Fruit fly (Drosophila melanogaster) whole organism, embryonic: ENCODE measurements around the gene sowi.

Experiments used
- C15 ChIP-seq: fragments of 200-800 bp; sonication (Bioruptor generic); IDR thresholded peaks from 3 replicates; pipeline ENCODE4 v1.3.6; 2022; ENCODE audit warnings: missing biosample characterization, missing genetic modification characterization
- CG13424 ChIP-seq: fragments of 200-800 bp; sonication (Bioruptor generic); optimal IDR thresholded peaks from 2 replicates; lab custom pipeline; 2019; ENCODE audit warnings: missing biosample characterization, mild to moderate bottlenecking, missing genetic modification characterization, moderate library complexity
- CG14667 ChIP-seq: fragments of 200-800 bp; sonication (Bioruptor generic); IDR thresholded peaks from 2 replicates; pipeline ENCODE4 v1.3.6; 2022; ENCODE audit warnings: missing biosample characterization, missing genetic modification characterization
- CG17328 ChIP-seq: fragments of 200-800 bp; sonication (Bioruptor generic); IDR thresholded peaks from 2 replicates; pipeline ENCODE4 v1.3.6; 2022; ENCODE audit warnings: missing biosample characterization, missing genetic modification characterization
- CG17568 ChIP-seq: fragments of 200-800 bp; sonication (Bioruptor generic); optimal IDR thresholded peaks from 2 replicates; lab custom pipeline; 2018; ENCODE audit warnings: missing biosample characterization, mild to moderate bottlenecking, missing genetic modification characterization, moderate library complexity
- CG2712 ChIP-seq: fragments of 200-800 bp; optimal IDR thresholded peaks from 3 replicates; lab custom pipeline; 2019; ENCODE audit warnings: missing biosample characterization, mild to moderate bottlenecking, missing genetic modification characterization, moderate library complexity
- CG30020 ChIP-seq: fragments of 200-800 bp; optimal IDR thresholded peaks from 2 replicates; lab custom pipeline; 2019; ENCODE audit warnings: missing biosample characterization, mild to moderate bottlenecking, missing genetic modification characterization, moderate library complexity
- CG31388 ChIP-seq: fragments of 200-800 bp; sonication (Bioruptor generic); optimal IDR thresholded peaks from 2 replicates; lab custom pipeline; 2016; ENCODE audit warnings: missing biosample characterization, missing genetic modification characterization
- CG3281 ChIP-seq: fragments of 200-800 bp; sonication (Bioruptor generic); optimal IDR thresholded peaks from 3 replicates; lab custom pipeline; 2017; ENCODE audit warnings: missing biosample characterization, mild to moderate bottlenecking, missing genetic modification characterization
- CG3407 ChIP-seq: fragments of 200-800 bp; sonication (Bioruptor generic); optimal IDR thresholded peaks from 2 replicates; lab custom pipeline; 2018; ENCODE audit warnings: missing biosample characterization, mild to moderate bottlenecking, missing genetic modification characterization
- CG3726 ChIP-seq: fragments of 200-800 bp; sonication (Bioruptor generic); IDR thresholded peaks from 3 replicates; pipeline ENCODE4, ENCODE4 v1.3.6; 2022; ENCODE audit warnings: missing biosample characterization, missing genetic modification characterization
- CG4404 ChIP-seq: fragments of 200-800 bp; sonication (Bioruptor generic); IDR thresholded peaks from 2 replicates; pipeline ENCODE4 v1.3.6; 2022; ENCODE audit warnings: missing biosample characterization, missing genetic modification characterization
- CG7556 ChIP-seq: fragments of 200-800 bp; sonication (Bioruptor generic); optimal IDR thresholded peaks from 2 replicates; lab custom pipeline; 2017; ENCODE audit warnings: missing biosample characterization, mild to moderate bottlenecking, missing genetic modification characterization
- CG7745 ChIP-seq: fragments of 200-800 bp; sonication (Bioruptor generic); optimal IDR thresholded peaks from 2 replicates; lab custom pipeline; 2018; ENCODE audit warnings: missing biosample characterization, mild to moderate bottlenecking, missing genetic modification characterization, moderate library complexity
- CG7963 ChIP-seq: fragments of 200-800 bp; sonication (Bioruptor generic); IDR thresholded peaks from 3 replicates; pipeline ENCODE4 v1.3.6; 2022; ENCODE audit warnings: missing biosample characterization, missing genetic modification characterization; ENCODE audit not compliant: partially characterized antibody
- CG8290 ChIP-seq, 3 experiments: fragments of 200-800 bp; sonication (Bioruptor generic); optimal IDR thresholded peaks; 2 replicates each; lab custom pipeline; 2016 to 2019; ENCODE audit warnings: missing biosample characterization in 3 of 3, missing genetic modification characterization in 3 of 3, mild to moderate bottlenecking in 2 of 3, moderate library complexity in 1 of 3
- CG8924 ChIP-seq: fragments of 200-800 bp; optimal IDR thresholded peaks from 3 replicates; lab custom pipeline; 2019; ENCODE audit warnings: missing biosample characterization, mild to moderate bottlenecking, missing genetic modification characterization, moderate library complexity
- CTCF ChIP-seq: fragments of 200-800 bp; sonication (Bioruptor generic); optimal IDR thresholded peaks from 2 replicates; lab custom pipeline; 2017; ENCODE audit warnings: missing biosample characterization, mild to moderate bottlenecking, missing genetic modification characterization, moderate library complexity
- Dbx ChIP-seq: fragments of 200-800 bp; sonication (Bioruptor generic); IDR thresholded peaks from 3 replicates; pipeline ENCODE4 v1.3.6; 2022; ENCODE audit warnings: missing biosample characterization, missing genetic modification characterization
- Deaf1 ChIP-seq: fragments of 200-800 bp; optimal IDR thresholded peaks from 3 replicates; lab custom pipeline; 2019; ENCODE audit warnings: missing biosample characterization, mild to moderate bottlenecking, missing genetic modification characterization, moderate library complexity
- Eip74EF ChIP-seq, 2 experiments: fragments of 200-800 bp in 1 of 2; fragments of >200 bp in 1 of 2; sonication (Bioruptor generic) in 1 of 2; optimal IDR thresholded peaks; 2 replicates each; lab custom pipeline; 2017 to 2019; ENCODE audit warnings: missing biosample characterization in 2 of 2, missing genetic modification characterization in 2 of 2, mild to moderate bottlenecking in 1 of 2, moderate library complexity in 1 of 2
- GATAe ChIP-seq: fragments of 200-800 bp; sonication (Bioruptor generic); conservative IDR thresholded peaks from 2 replicates; pipeline ENCODE4 v1.3.6; 2022; ENCODE audit warnings: missing biosample characterization, missing genetic modification characterization
- Gug ChIP-seq: fragments of 200-800 bp; sonication (Bioruptor generic); IDR thresholded peaks from 4 replicates; pipeline ENCODE4 v1.3.6; 2022; ENCODE audit warnings: missing biosample characterization, missing genetic modification characterization
- HLHmδ ChIP-seq: fragments of 200-800 bp; sonication (Bioruptor generic); optimal IDR thresholded peaks from 2 replicates; lab custom pipeline; 2018; ENCODE audit warnings: missing biosample characterization, mild to moderate bottlenecking, missing genetic modification characterization, moderate library complexity
- Hand ChIP-seq: fragments of 200-800 bp; sonication (Bioruptor generic); optimal IDR thresholded peaks from 2 replicates; lab custom pipeline; 2017; ENCODE audit warnings: mild to moderate bottlenecking, missing biosample characterization, missing genetic modification reagents, missing genetic modification characterization
- Myb ChIP-seq: fragments of 200-800 bp; sonication (Bioruptor generic); optimal IDR thresholded peaks from 2 replicates; lab custom pipeline; 2016; ENCODE audit warnings: missing biosample characterization, missing genetic modification characterization
- Neu2 ChIP-seq: fragments of 200-800 bp; sonication (Bioruptor generic); optimal IDR thresholded peaks from 3 replicates; lab custom pipeline; 2016; ENCODE audit warnings: missing biosample characterization, missing genetic modification characterization, borderline replicate concordance
- Nf-YC ChIP-seq: fragments of 200-800 bp; optimal IDR thresholded peaks from 3 replicates; lab custom pipeline; 2019; ENCODE audit warnings: missing biosample characterization, mild to moderate bottlenecking, missing genetic modification characterization, moderate library complexity
- NfI ChIP-seq: fragments of 200-800 bp; sonication (Bioruptor generic); optimal IDR thresholded peaks from 3 replicates; lab custom pipeline; 2018; ENCODE audit warnings: missing biosample characterization, mild to moderate bottlenecking, missing genetic modification characterization, moderate library complexity
- Optix ChIP-seq: fragments of 200-800 bp; sonication (Bioruptor generic); IDR thresholded peaks from 3 replicates; pipeline ENCODE4 v1.3.6; 2022; ENCODE audit warnings: missing biosample characterization, missing genetic modification characterization
- Side ChIP-seq: fragments of 200-800 bp; sonication (Bioruptor generic); optimal IDR thresholded peaks from 2 replicates; lab custom pipeline; 2016; ENCODE audit warnings: missing biosample characterization, missing genetic modification characterization
- Sox100B ChIP-seq: fragments of 200-800 bp; sonication (Bioruptor generic); optimal IDR thresholded peaks from 3 replicates; lab custom pipeline; 2018; ENCODE audit warnings: missing biosample characterization, mild to moderate bottlenecking, missing genetic modification characterization
- ara ChIP-seq: fragments of 200-800 bp; sonication (Bioruptor generic); IDR thresholded peaks from 2 replicates; pipeline ENCODE4 v1.3.6; 2022; ENCODE audit warnings: missing biosample characterization, missing genetic modification characterization
- ash1 ChIP-seq: fragments of 200-800 bp; sonication (Bioruptor generic); optimal IDR thresholded peaks from 2 replicates; lab custom pipeline; 2018; ENCODE audit warnings: missing biosample characterization, mild to moderate bottlenecking, missing genetic modification characterization
- cwo ChIP-seq: fragments of 200-800 bp; sonication (Bioruptor generic); optimal IDR thresholded peaks from 3 replicates; lab custom pipeline; 2017; ENCODE audit warnings: missing biosample characterization, missing genetic modification characterization, mild to moderate bottlenecking, moderate library complexity, missing genetic modification reagents
- dan ChIP-seq: fragments of 200-800 bp; sonication (Bioruptor generic); IDR thresholded peaks from 2 replicates; pipeline ENCODE4 v1.3.6; 2022; ENCODE audit warnings: missing biosample characterization, missing genetic modification characterization
- gfzf ChIP-seq: fragments of 200-800 bp; sonication (Bioruptor generic); optimal IDR thresholded peaks from 2 replicates; lab custom pipeline; 2016; ENCODE audit warnings: missing biosample characterization, mild to moderate bottlenecking, missing genetic modification characterization, moderate library complexity
- gsb-n ChIP-seq: fragments of 200-800 bp; sonication (Bioruptor generic); optimal IDR thresholded peaks from 3 replicates; lab custom pipeline; 2018; ENCODE audit warnings: missing biosample characterization, mild to moderate bottlenecking, missing genetic modification characterization
- lab ChIP-seq: fragments of 200-800 bp; sonication (Bioruptor generic); optimal IDR thresholded peaks from 3 replicates; lab custom pipeline; 2017; ENCODE audit warnings: missing biosample characterization, missing genetic modification characterization, mild to moderate bottlenecking, moderate library complexity, missing genetic modification reagents
- lbe ChIP-seq: fragments of 200-800 bp; sonication (Bioruptor generic); optimal IDR thresholded peaks from 2 replicates; lab custom pipeline; 2016; ENCODE audit warnings: missing biosample characterization, mild to moderate bottlenecking, missing genetic modification characterization
- mam ChIP-seq: fragments of 200-800 bp; sonication (Bioruptor generic); optimal IDR thresholded peaks from 3 replicates; lab custom pipeline; 2016; ENCODE audit warnings: missing biosample characterization, missing genetic modification characterization
- odd ChIP-seq: fragments of 200-800 bp; sonication (Bioruptor generic); optimal IDR thresholded peaks from 2 replicates; lab custom pipeline; 2017; ENCODE audit warnings: missing biosample characterization, mild to moderate bottlenecking, missing genetic modification characterization
- row ChIP-seq: fragments of 200-800 bp; sonication (Bioruptor generic); IDR thresholded peaks from 3 replicates; pipeline ENCODE4 v1.3.6; 2022; ENCODE audit warnings: missing biosample characterization, missing genetic modification characterization
- so ChIP-seq: fragments of 200-800 bp; sonication (Bioruptor generic); IDR thresholded peaks from 3 replicates; pipeline ENCODE4 v1.3.6; 2022; ENCODE audit warnings: missing biosample characterization, missing genetic modification characterization
- tgo ChIP-seq: fragments of 200-800 bp; sonication (Bioruptor generic); IDR thresholded peaks from 3 replicates; pipeline ENCODE4 v1.3.6; 2022; ENCODE audit warnings: missing biosample characterization, missing genetic modification characterization
- tin ChIP-seq: fragments of 200-800 bp; sonication (Bioruptor generic); optimal IDR thresholded peaks from 3 replicates; lab custom pipeline; 2016; ENCODE audit warnings: missing biosample characterization, missing genetic modification characterization
- trem ChIP-seq: fragments of 200-800 bp; optimal IDR thresholded peaks from 3 replicates; lab custom pipeline; 2019; ENCODE audit warnings: missing biosample characterization, mild to moderate bottlenecking, missing genetic modification characterization, moderate library complexity
- unc-4 ChIP-seq: fragments of 200-800 bp; sonication (Bioruptor generic); IDR thresholded peaks from 2 replicates; pipeline ENCODE4 v1.3.6; 2022; ENCODE audit warnings: missing biosample characterization, missing genetic modification characterization; ENCODE audit not compliant: partially characterized antibody

The sowi gene

dm6 chr3R:6662613-6663288 lies 35.1 kb upstream of the sowi start (continued):
- TF ChIP-seq CG2712 (tag; lab: Kevin White, UChicago) (peak; percentile 47), CG8924 (tag; lab: Kevin White, UChicago) (peak; percentile 13), Deaf1 (tag; lab: Kevin White, UChicago) (no peak), CG14667 (GFP tag; lab: Robert Waterston, UW) (no peak)
- TF ChIP-seq, all 482 proteins: peak for 32

- TF ChIP-seq CG3281 (GFP tag; lab: Kevin White, UChicago) = no peak
- peak; percentile 90 for TF ChIP-seq gfzf (GFP tag; lab: Kevin White, UChicago)
- no peak for TF ChIP-seq CG31388 (GFP tag; lab: Kevin White, UChicago)
- no peak for TF ChIP-seq tgo (GFP tag; lab: Robert Waterston, UW)
- peak; percentile 85 for TF ChIP-seq CG8290 (GFP tag; optimal IDR thresholded peaks at IDR 0.05; lab: Kevin White, UChicago)
- peak in 1 of 2 experiments; percentile 67 for TF ChIP-seq CG8290 (tag; optimal IDR thresholded peaks at IDR 0.05; lab: Kevin White, UChicago)
- no peak for TF ChIP-seq CG3407 (GFP tag; lab: Kevin White, UChicago)
- no peak for TF ChIP-seq so (GFP tag; lab: Robert Waterston, UW)
- TF ChIP-seq C15 = no peak
- TF ChIP-seq Hand (GFP tag; lab: Kevin White, UChicago) = no peak
- no peak for TF ChIP-seq Sox100B
- no peak for TF ChIP-seq ash1 (GFP tag; lab: Kevin White, UChicago)
- TF ChIP-seq CG17568 (GFP tag; lab: Kevin White, UChicago) = no peak
- TF ChIP-seq GATAe = no peak
- no peak for TF ChIP-seq CG17328 (GFP tag; lab: Robert Waterston, UW)
- no peak for TF ChIP-seq NfI (GFP tag; lab: Kevin White, UChicago)
- TF ChIP-seq ara = no peak
- no peak for TF ChIP-seq Side (GFP tag; lab: Kevin White, UChicago)
- TF ChIP-seq row (GFP tag; lab: Robert Waterston, UW) = peak; percentile 48; the same call in 2 of the 3 replicates
- TF ChIP-seq cwo (GFP tag; lab: Kevin White, UChicago) = no peak
- TF ChIP-seq odd (GFP tag; lab: Kevin White, UChicago) = no peak
- TF ChIP-seq Myb (GFP tag; lab: Kevin White, UChicago) = peak; percentile 50
- TF ChIP-seq lab (GFP tag; lab: Kevin White, UChicago) = no peak
- TF ChIP-seq CG3726 = no peak
- no peak for TF ChIP-seq CG30020 (tag; lab: Kevin White, UChicago)
- no peak for TF ChIP-seq tin (GFP tag; lab: Kevin White, UChicago)
- TF ChIP-seq CG13424 (tag; lab: Kevin White, UChicago) = peak; percentile 0
- TF ChIP-seq Eip74EF (GFP tag; optimal IDR thresholded peaks at IDR 0.05; lab: Kevin White, UChicago) = no peak
- no peak for TF ChIP-seq mam
- TF ChIP-seq unc-4 (GFP tag; lab: Robert Waterston, UW) = 0 out of 2 replicates have a peak, but pooled peaks have one; percentile 15
- no peak for TF ChIP-seq Gug (GFP tag; lab: Robert Waterston, UW)
- no peak for TF ChIP-seq gsb-n (tag; lab: Kevin White, UChicago)
- peak; percentile 71 for TF ChIP-seq CTCF (GFP tag; lab: Kevin White, UChicago)
- TF ChIP-seq CG4404 (GFP tag; lab: Robert Waterston, UW) = no peak
- TF ChIP-seq lbe (GFP tag; lab: Kevin White, UChicago) = no peak
- TF ChIP-seq Optix = no peak
- TF ChIP-seq Neu2 (GFP tag; lab: Kevin White, UChicago) = no peak
- no peak for TF ChIP-seq dan (GFP tag; lab: Robert Waterston, UW)
- no peak for TF ChIP-seq CG7556 (GFP tag; lab: Kevin White, UChicago)
- no peak for TF ChIP-seq CG7745 (tag; lab: Kevin White, UChicago)
- 0 out of 3 replicates have a peak, but pooled peaks have one; percentile 5 for TF ChIP-seq Dbx (GFP tag; lab: Robert Waterston, UW)
- TF ChIP-seq trem (tag; lab: Kevin White, UChicago) = peak; percentile 78
- no peak for TF ChIP-seq HLHmδ
- no peak for TF ChIP-seq CG7963 (GFP tag; lab: Robert Waterston, UW)
- peak; percentile 25 for TF ChIP-seq Nf-YC (tag; lab: Kevin White, UChicago)
Measured at dm6 chr3R:6659941-6660340, 32.2 kb upstream of the sowi start, which contains the start of gene agt. Gene agt, minus strand, starts transcription at chr3R:6660100.
